Worm (Caenorhabditis elegans) whole organism, young adult: Measurements from ENCODE around the gene F47B8.2.

Experiments
- Y56A3A.18 ChIP-seq: fragments of 200-800 bp; sonication (Bioruptor generic); IDR thresholded peaks from 2 replicates; pipeline ENCODE4 v1.3.6; 2022; ENCODE audit warnings: missing genetic modification reagents, missing genetic modification characterization, missing compliant biosample characterization
- gei-17 ChIP-seq: fragments of 200-800 bp; sonication (Bioruptor generic); optimal IDR thresholded peaks from 2 replicates; lab custom pipeline; 2018; ENCODE audit warnings: mild to moderate bottlenecking, missing genetic modification characterization, missing compliant biosample characterization
- hlh-26 ChIP-seq: fragments of 200-800 bp; sonication (Bioruptor generic); conservative IDR thresholded peaks from 2 replicates; pipeline ENCODE4 v1.3.6; 2022; ENCODE audit warnings: missing genetic modification reagents, missing genetic modification characterization, missing compliant biosample characterization
- lin-40 ChIP-seq: sonication (generic microtip); optimal IDR thresholded peaks from 2 replicates; lab custom pipeline; 2016; ENCODE audit warnings: missing genetic modification characterization, mild to moderate bottlenecking, missing compliant biosample characterization, missing genotype, missing genetic modification reagents
- snpc-4 ChIP-seq, 5 experiments: fragments of 150-350 bp in 1 of 5; sonication (generic microtip) in 4 of 5; optimal IDR thresholded peaks; 2 replicates each; lab custom pipeline; 2014 to 2018; ENCODE audit warnings: missing genetic modification characterization in 5 of 5, missing biosample characterization in 3 of 5, antibody characterized with exemption in 2 of 5, mild to moderate bottlenecking in 2 of 5, missing compliant biosample characterization in 2 of 5, missing genotype in 2 of 5, moderate library complexity in 2 of 5, missing genetic modification reagents in 1 of 5
- unc-130 ChIP-seq: sonication (generic microtip); optimal IDR thresholded peaks from 2 replicates; lab custom pipeline; 2016; ENCODE audit warnings: missing genetic modification reagents, missing genetic modification characterization, missing compliant biosample characterization
- ztf-26 ChIP-seq: sonication (generic microtip); optimal IDR thresholded peaks from 2 replicates; lab custom pipeline; 2017; ENCODE audit warnings: missing genetic modification characterization, missing compliant biosample characterization

DNA sequence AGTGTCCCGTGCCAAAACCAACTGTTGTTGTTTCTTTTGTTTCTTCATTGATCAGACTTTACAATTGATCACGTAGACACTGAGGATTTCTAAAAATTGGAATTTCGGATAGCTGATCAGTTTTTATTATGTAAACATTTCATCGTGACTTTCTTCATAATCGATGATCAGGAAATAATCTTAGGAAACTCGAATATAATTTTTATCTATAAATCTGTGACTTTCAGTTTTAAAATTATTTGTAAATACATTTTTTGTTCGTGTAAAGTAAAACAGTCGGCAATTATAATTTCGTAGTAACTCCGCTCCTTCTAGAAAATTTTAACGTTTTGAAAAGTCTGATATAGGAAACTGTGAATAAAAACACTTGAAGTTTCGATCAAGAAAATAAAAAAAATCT lies 45.7 kb downstream of the F47B8.2 start, which contains the start of gene F40G12.5:
- TF ChIP-seq Y56A3A.18 (GFP tag; lab: Robert Waterston, UW) (no peak), hlh-26 (GFP tag; lab: Robert Waterston, UW) (no peak), snpc-4 (GFP tag; optimal IDR thresholded peaks at IDR 0.05; lab: Kevin White, UChicago) (no peak), snpc-4 (tag; optimal IDR thresholded peaks at IDR 0.05; lab: Kevin White, UChicago) (no peak), gei-17 (no peak), lin-40 (tag; lab: Kevin White, UChicago) (no peak), unc-130 (GFP tag; lab: Kevin White, UChicago) (no peak), ztf-26 (no peak)
